Worm (Caenorhabditis elegans): ENCODE results near the gene daao-1.

Gene daao-1

DNA sequence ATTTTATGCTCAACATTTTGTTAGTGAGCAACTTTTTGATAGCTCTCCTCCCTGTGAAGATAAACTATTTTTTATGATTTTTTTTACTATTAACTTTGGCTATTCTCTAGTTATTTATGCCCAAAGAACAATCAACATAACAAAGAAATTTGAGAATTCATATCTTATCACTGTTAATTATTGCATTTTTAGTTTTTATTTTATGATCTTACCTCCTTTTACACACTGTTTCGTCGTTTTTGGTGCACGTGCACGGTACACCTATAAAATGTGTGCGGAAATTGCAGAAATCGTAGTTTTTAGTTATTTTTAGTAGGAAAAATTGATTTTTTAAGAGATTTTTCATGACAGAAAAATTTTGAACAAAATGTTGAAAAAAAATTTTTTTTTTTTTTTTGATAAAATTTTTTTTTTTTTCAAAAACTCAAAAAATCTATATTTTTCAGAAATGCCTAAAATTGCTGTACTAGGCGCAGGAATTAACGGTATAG, at the start of gene daao-1:
Gene daao-1, plus strand, starts transcription at position 441 of the 491 bp plus-strand sequence.
- TF ChIP-seq tbx-2 (tag; optimal IDR thresholded peaks at IDR 0.05) (no peak), hlh-8 (tag; optimal IDR thresholded peaks at IDR 0.05) (no peak), ref-2 (tag; optimal IDR thresholded peaks at IDR 0.05) (no peak), dve-1 (tag; optimal IDR thresholded peaks at IDR 0.05) (no peak), ceh-22 (tag; optimal IDR thresholded peaks at IDR 0.05) (no peak), pqm-1 (tag; optimal IDR thresholded peaks at IDR 0.05) (no peak), ceh-34 (tag; optimal IDR thresholded peaks at IDR 0.05) (no peak), madf-2 (tag; optimal IDR thresholded peaks at IDR 0.05) (no peak), lin-11 (tag; optimal IDR thresholded peaks at IDR 0.05) (no peak)

DNA sequence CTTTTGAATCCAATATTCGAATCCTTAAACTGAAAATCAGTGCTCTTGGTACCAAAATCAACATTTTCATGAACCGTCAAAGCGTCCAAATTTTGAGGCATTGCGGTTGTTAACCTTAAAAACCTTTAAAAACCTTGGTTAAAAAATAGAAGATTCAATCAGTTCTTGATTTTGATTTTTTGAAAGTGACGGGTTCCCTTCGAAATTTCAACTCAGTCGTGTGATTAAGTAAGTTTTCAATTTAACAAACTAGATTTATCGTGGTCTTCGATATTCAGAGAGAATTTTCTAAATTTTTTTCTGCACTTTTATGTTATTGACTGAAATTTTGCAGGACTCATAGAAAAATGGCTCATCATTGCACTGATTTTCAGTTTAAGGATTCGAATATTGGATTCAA, 45.7 kb upstream of the daao-1 start, which contains the start of the genes Y69A2AR.25 and Y69A2AR.12:
Gene Y69A2AR.25, minus strand, starts transcription at position 101 of the 400 bp plus-strand sequence.
Gene Y69A2AR.12, plus strand, starts transcription at position 348 of the 400 bp plus-strand sequence.
- no peak for TF ChIP-seq ref-2 (tag; optimal IDR thresholded peaks at IDR 0.05)
- no peak for TF ChIP-seq hlh-15 (tag; optimal IDR thresholded peaks at IDR 0.05)
- TF ChIP-seq eyg-1 (tag; optimal IDR thresholded peaks at IDR 0.05): no peak
- TF ChIP-seq hlh-6 (tag; optimal IDR thresholded peaks at IDR 0.05): no peak
- no peak for TF ChIP-seq K09A11.1 (tag; optimal IDR thresholded peaks at IDR 0.05; ENCODE audit: insufficient read depth)
- TF ChIP-seq lim-6 (tag; optimal IDR thresholded peaks at IDR 0.05): no peak
- no peak for TF ChIP-seq unc-3 (GFP tag; conservative IDR thresholded peaks at IDR 0.05)
- no peak for TF ChIP-seq unc-3 (tag; optimal IDR thresholded peaks at IDR 0.05)
- TF ChIP-seq fkh-6 (tag; optimal IDR thresholded peaks at IDR 0.05): no peak
- TF ChIP-seq unc-86 (tag; optimal IDR thresholded peaks at IDR 0.05): no peak
- no peak for TF ChIP-seq lin-11 (tag; optimal IDR thresholded peaks at IDR 0.05)
- no peak for TF ChIP-seq sox-2 (GFP tag; IDR thresholded peaks at IDR 0.05)
- TF ChIP-seq ceh-34 (tag; optimal IDR thresholded peaks at IDR 0.05): no peak

DNA sequence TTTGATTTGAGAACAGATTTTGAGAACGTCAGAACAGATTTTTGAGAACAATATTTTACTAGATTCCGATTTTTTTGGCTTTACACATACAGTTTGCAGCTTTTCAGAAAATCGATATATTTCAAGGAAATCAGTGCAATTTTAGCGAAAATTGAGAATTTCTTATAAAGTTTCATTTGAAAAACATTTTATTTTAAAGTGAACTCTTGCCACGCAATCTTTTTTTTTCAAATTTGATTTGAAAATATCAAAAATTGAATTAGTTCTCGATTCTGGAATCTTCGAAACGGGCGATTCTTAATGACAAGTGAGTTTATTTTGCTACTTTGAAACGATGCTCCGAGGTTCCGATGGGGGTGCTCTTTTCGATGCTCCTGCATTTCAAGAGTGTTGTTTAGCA, 41.9 kb upstream of the daao-1 start, which contains the start of gene Y69A2AR.51:
Gene Y69A2AR.51, plus strand, starts transcription at position 301 of the 400 bp plus-strand sequence.
- no peak for TF ChIP-seq ceh-22 (tag; optimal IDR thresholded peaks at IDR 0.05)
- no peak for TF ChIP-seq ceh-31 (tag; optimal IDR thresholded peaks at IDR 0.05)
- TF ChIP-seq dve-1 (tag; optimal IDR thresholded peaks at IDR 0.05): no peak
- no peak for TF ChIP-seq che-1 (tag; optimal IDR thresholded peaks at IDR 0.05)
- no peak for TF ChIP-seq nhr-11 (tag; optimal IDR thresholded peaks at IDR 0.05)
- no peak for TF ChIP-seq madf-2 (tag; optimal IDR thresholded peaks at IDR 0.05)
- no peak for TF ChIP-seq ama-1 (optimal IDR thresholded peaks at IDR 0.05)
- no peak for TF ChIP-seq pqm-1 (tag; optimal IDR thresholded peaks at IDR 0.05)
- no peak for TF ChIP-seq C08G9.2 (tag; optimal IDR thresholded peaks at IDR 0.05)
- no peak for TF ChIP-seq pha-2 (tag; optimal IDR thresholded peaks at IDR 0.05)
- no peak for TF ChIP-seq Y22D7AL.16 (tag; optimal IDR thresholded peaks at IDR 0.05)

DNA sequence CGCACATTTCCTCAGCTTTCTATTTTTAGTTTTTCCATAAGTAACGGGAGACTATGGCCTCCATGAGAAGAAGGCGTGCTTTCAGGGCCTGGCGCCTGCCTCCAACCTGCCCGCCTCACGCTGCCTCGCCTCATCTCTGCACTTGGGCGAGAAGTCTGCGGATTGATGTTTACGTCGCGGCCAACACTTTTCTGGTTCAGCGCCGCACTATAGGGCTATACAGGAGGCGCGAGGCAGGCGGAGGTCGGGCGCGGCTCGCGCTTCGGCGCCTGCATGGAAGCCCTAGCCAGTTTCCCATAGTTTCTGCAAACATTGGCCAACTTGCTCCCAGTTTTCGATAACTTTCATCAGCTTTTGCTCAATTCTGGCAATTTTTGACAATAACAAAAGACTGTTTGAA, 40.9 kb upstream of the daao-1 start:
- TF ChIP-seq pat-9 (tag; optimal IDR thresholded peaks at IDR 0.05) (no peak), ets-4 (tag; optimal IDR thresholded peaks at IDR 0.05) (no peak), nhr-232 (tag; optimal IDR thresholded peaks at IDR 0.05) (no peak), ceh-45 (GFP tag; IDR thresholded peaks at IDR 0.05) (no peak), ceh-2 (tag; optimal IDR thresholded peaks at IDR 0.05) (no peak)

DNA sequence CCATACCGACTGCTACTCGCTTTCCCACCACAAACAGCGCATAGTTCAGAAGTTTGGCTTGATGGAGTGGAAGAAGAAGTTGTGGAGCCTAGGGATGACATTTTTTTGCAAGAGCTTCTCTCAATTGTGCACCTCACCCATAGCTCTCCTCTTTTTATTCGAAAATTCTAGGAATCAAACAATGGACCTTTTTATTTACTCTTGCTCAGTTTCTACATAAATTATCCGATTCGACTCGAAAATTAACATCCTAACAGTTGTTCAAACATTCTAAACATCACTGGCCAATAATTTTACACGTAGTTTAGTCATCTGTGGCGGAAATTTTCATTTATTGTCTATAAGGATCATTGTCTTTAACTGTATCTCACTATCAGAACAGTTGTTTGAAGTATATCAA, 32.5 kb upstream of the daao-1 start, which contains the start of gene nhr-242:
Gene nhr-242, minus strand, starts transcription at position 101 of the 400 bp plus-strand sequence.
- TF ChIP-seq sox-2 (GFP tag; IDR thresholded peaks at IDR 0.05) (no peak), ceh-9 (tag; optimal IDR thresholded peaks at IDR 0.05) (no peak), ceh-31 (tag; optimal IDR thresholded peaks at IDR 0.05) (no peak), unc-3 (GFP tag; conservative IDR thresholded peaks at IDR 0.05) (no peak), unc-3 (tag; optimal IDR thresholded peaks at IDR 0.05) (no peak), gmeb-2 (tag; optimal IDR thresholded peaks at IDR 0.05) (no peak), ceh-30 (tag; optimal IDR thresholded peaks at IDR 0.05) (no peak), C08G9.2 (tag; optimal IDR thresholded peaks at IDR 0.05) (no peak), elt-2 (tag; optimal IDR thresholded peaks at IDR 0.05) (no peak), ceh-48 (tag; optimal IDR thresholded peaks at IDR 0.05) (no peak), sox-4 (tag; optimal IDR thresholded peaks at IDR 0.05) (no peak), pat-9 (tag; optimal IDR thresholded peaks at IDR 0.05) (no peak), ets-4 (tag; optimal IDR thresholded peaks at IDR 0.05) (no peak), K02D7.2 (tag; optimal IDR thresholded peaks at IDR 0.05) (no peak), F13H6.1 (tag; optimal IDR thresholded peaks at IDR 0.05) (no peak), nhr-11 (tag; optimal IDR thresholded peaks at IDR 0.05) (no peak), ref-2 (tag; optimal IDR thresholded peaks at IDR 0.05) (no peak), Y22D7AL.16 (tag; optimal IDR thresholded peaks at IDR 0.05) (no peak), ttx-3 (tag; optimal IDR thresholded peaks at IDR 0.05) (no peak), T23F11.4 (GFP tag; optimal IDR thresholded peaks at IDR 0.05) (no peak)

Data from whole organism, late embryonic.